Worm (Caenorhabditis elegans) whole organism, young adult: ENCODE results near the gene col-96.
A peak's percentile ranks its signal among the peaks of the same experiment; 100 is the strongest.

Source experiments
- B0035.1 ChIP-seq: sonication (generic microtip); optimal IDR thresholded peaks from 2 replicates; lab custom pipeline; 2016; ENCODE audit warnings: missing genetic modification characterization, mild to moderate bottlenecking, missing compliant biosample characterization, missing genotype, missing genetic modification reagents
- B0261.1 ChIP-seq: sonication (generic microtip); optimal IDR thresholded peaks from 2 replicates; lab custom pipeline; 2016; ENCODE audit warnings: mild to moderate bottlenecking, missing genetic modification characterization, moderate library complexity, missing compliant biosample characterization
- B0336.3 ChIP-seq: fragments of 200-800 bp; sonication (Bioruptor generic); IDR thresholded peaks from 2 replicates; pipeline ENCODE4 v1.3.6; 2022; ENCODE audit warnings: missing genetic modification characterization, missing compliant biosample characterization
- C06A6.2 ChIP-seq: fragments of 200-800 bp; sonication (Bioruptor generic); conservative IDR thresholded peaks from 2 replicates; pipeline ENCODE4 v1.3.6; 2022; ENCODE audit warnings: missing genetic modification characterization, missing compliant biosample characterization
- C17E4.6 ChIP-seq: fragments of 200-800 bp; sonication (Bioruptor generic); IDR thresholded peaks from 2 replicates; pipeline ENCODE4 v1.3.6; 2022; ENCODE audit warnings: missing genetic modification reagents, missing genetic modification characterization, missing compliant biosample characterization
- F22D6.2 ChIP-seq: sonication (generic microtip); optimal IDR thresholded peaks from 2 replicates; lab custom pipeline; 2016; ENCODE audit warnings: mild to moderate bottlenecking, missing genetic modification characterization, missing compliant biosample characterization
- F33H1.4 ChIP-seq: fragments of 200-800 bp; sonication (Bioruptor generic); IDR thresholded peaks from 2 replicates; pipeline ENCODE4 v1.3.6; 2022; ENCODE audit warnings: missing genetic modification reagents, missing genetic modification characterization, missing compliant biosample characterization
- F52B5.7 ChIP-seq: sonication (generic microtip); optimal IDR thresholded peaks from 2 replicates; lab custom pipeline; 2016; ENCODE audit warnings: mild to moderate bottlenecking, missing genetic modification characterization, missing compliant biosample characterization
- F57A8.1 ChIP-seq: fragments of 200-800 bp; sonication (Bioruptor generic); optimal IDR thresholded peaks from 2 replicates; lab custom pipeline; 2018; ENCODE audit warnings: mild to moderate bottlenecking, missing genetic modification characterization, moderate library complexity, missing compliant biosample characterization
- F57C9.4 ChIP-seq: sonication (generic microtip); optimal IDR thresholded peaks from 2 replicates; lab custom pipeline; 2017; ENCODE audit warnings: mild to moderate bottlenecking, missing genetic modification characterization, missing compliant biosample characterization
- K11D2.4 ChIP-seq: fragments of 200-800 bp; sonication (Bioruptor generic); IDR thresholded peaks from 2 replicates; pipeline ENCODE4 v1.3.6; 2022; ENCODE audit warnings: missing genetic modification reagents, missing genetic modification characterization, missing compliant biosample characterization
- K12H6.12 ChIP-seq: fragments of 200-800 bp; sonication (Bioruptor generic); optimal IDR thresholded peaks from 2 replicates; lab custom pipeline; 2018; ENCODE audit warnings: mild to moderate bottlenecking, missing genetic modification characterization, missing compliant biosample characterization
- T26A5.8 ChIP-seq: sonication (generic microtip); optimal IDR thresholded peaks from 2 replicates; lab custom pipeline; 2016; ENCODE audit warnings: missing genetic modification characterization, missing compliant biosample characterization
- Y53F4B.3 ChIP-seq: fragments of 200-800 bp; sonication (Bioruptor generic); IDR thresholded peaks from 2 replicates; pipeline ENCODE4 v1.3.6; 2022; ENCODE audit warnings: missing genetic modification reagents, missing genetic modification characterization, missing compliant biosample characterization
- Y56A3A.18 ChIP-seq: fragments of 200-800 bp; sonication (Bioruptor generic); IDR thresholded peaks from 2 replicates; pipeline ENCODE4 v1.3.6; 2022; ENCODE audit warnings: missing genetic modification reagents, missing genetic modification characterization, missing compliant biosample characterization
- Y95B8A.8 ChIP-seq: fragments of 200-800 bp; sonication (Bioruptor generic); IDR thresholded peaks from 2 replicates; pipeline ENCODE4 v1.3.6; 2022; ENCODE audit warnings: missing genetic modification reagents, missing genetic modification characterization, missing compliant biosample characterization
- aptf-2 ChIP-seq: fragments of 200-800 bp; sonication (Bioruptor generic); conservative IDR thresholded peaks from 2 replicates; pipeline ENCODE4 v1.3.6; 2022; ENCODE audit warnings: missing genetic modification reagents, missing genetic modification characterization, missing compliant biosample characterization
- attf-6 ChIP-seq: fragments of 200-800 bp; sonication (Bioruptor generic); IDR thresholded peaks from 2 replicates; pipeline ENCODE4 v1.3.6; 2022; ENCODE audit warnings: missing genetic modification reagents, missing genetic modification characterization, missing compliant biosample characterization
- cebp-1 ChIP-seq, 2 experiments: fragments of 200-800 bp in 1 of 2; sonication (Bioruptor generic) in 1 of 2; sonication (generic microtip) in 1 of 2; IDR thresholded peaks in 1 of 2; optimal IDR thresholded peaks in 1 of 2; 2 replicates each; pipeline versions ENCODE4 v1.3.6 to Lab custom; 2017 to 2022; ENCODE audit warnings: missing compliant biosample characterization in 2 of 2, missing genetic modification characterization in 2 of 2, mild to moderate bottlenecking in 1 of 2, missing genetic modification reagents in 1 of 2, moderate library complexity in 1 of 2
- die-1 ChIP-seq: sonication (generic microtip); optimal IDR thresholded peaks from 2 replicates; lab custom pipeline; 2016; ENCODE audit warnings: missing genotype, mild to moderate bottlenecking, missing genetic modification characterization, missing compliant biosample characterization
- dox-1 ChIP-seq: fragments of 200-800 bp; sonication (Bioruptor generic); IDR thresholded peaks from 2 replicates; pipeline ENCODE4 v1.3.6; 2022; ENCODE audit warnings: missing genetic modification reagents, missing genetic modification characterization, missing compliant biosample characterization
- dpl-1 ChIP-seq: fragments of 150-350 bp; optimal IDR thresholded peaks from 2 replicates; lab custom pipeline; 2014; ENCODE audit warnings: missing biosample characterization, missing genetic modification reagents, missing genetic modification characterization
- efl-1 ChIP-seq: fragments of 150-350 bp; optimal IDR thresholded peaks from 2 replicates; lab custom pipeline; 2014; ENCODE audit warnings: missing biosample characterization, missing genetic modification reagents, missing genetic modification characterization
- ets-4 ChIP-seq: fragments of 200-800 bp; sonication (Bioruptor generic); optimal IDR thresholded peaks from 2 replicates; lab custom pipeline; 2018; ENCODE audit warnings: mild to moderate bottlenecking, missing genetic modification characterization, missing compliant biosample characterization
- hlh-12 ChIP-seq: sonication (generic microtip); optimal IDR thresholded peaks from 2 replicates; lab custom pipeline; 2016; ENCODE audit warnings: missing genetic modification characterization, missing compliant biosample characterization
- hmg-20 ChIP-seq: fragments of 200-800 bp; sonication (Bioruptor generic); IDR thresholded peaks from 2 replicates; pipeline ENCODE4 v1.3.6; 2022; ENCODE audit warnings: missing genetic modification reagents, missing genetic modification characterization, missing compliant biosample characterization
- hsf-1 ChIP-seq: fragments of 200-800 bp; sonication (Bioruptor generic); IDR thresholded peaks from 2 replicates; pipeline ENCODE4 v1.3.6; 2022; ENCODE audit warnings: missing genetic modification reagents, missing genetic modification characterization, missing compliant biosample characterization
- let-526 ChIP-seq: fragments of 200-800 bp; sonication (Bioruptor generic); IDR thresholded peaks from 2 replicates; pipeline ENCODE4 v1.3.6; 2022; ENCODE audit warnings: missing genetic modification reagents, missing genetic modification characterization, missing compliant biosample characterization
- let-607 ChIP-seq, 2 experiments: fragments of 200-800 bp in 1 of 2; sonication (Bioruptor generic) in 1 of 2; sonication (generic microtip) in 1 of 2; optimal IDR thresholded peaks; 2 replicates each; lab custom pipeline; 2016 to 2018; ENCODE audit warnings: mild to moderate bottlenecking in 2 of 2, missing compliant biosample characterization in 2 of 2, missing genetic modification characterization in 2 of 2, moderate library complexity in 2 of 2, missing genotype in 1 of 2
- lin-26 ChIP-seq: fragments of 200-800 bp; sonication (Bioruptor generic); IDR thresholded peaks from 2 replicates; pipeline ENCODE4 v1.3.6; 2022; ENCODE audit warnings: missing genetic modification reagents, missing genetic modification characterization, missing compliant biosample characterization
- lin-40 ChIP-seq: sonication (generic microtip); optimal IDR thresholded peaks from 2 replicates; lab custom pipeline; 2016; ENCODE audit warnings: missing genetic modification characterization, mild to moderate bottlenecking, missing compliant biosample characterization, missing genotype, missing genetic modification reagents
- lsy-27 ChIP-seq: sonication (generic microtip); optimal IDR thresholded peaks from 2 replicates; lab custom pipeline; 2017; ENCODE audit warnings: missing genetic modification characterization, mild to moderate bottlenecking, missing compliant biosample characterization, antibody characterized with exemption, missing genotype, borderline replicate concordance; ENCODE audit not compliant: insufficient read depth
- madf-10 ChIP-seq: sonication (generic microtip); optimal IDR thresholded peaks from 2 replicates; lab custom pipeline; 2016; ENCODE audit warnings: mild to moderate bottlenecking, missing genetic modification characterization, missing compliant biosample characterization
- madf-6 ChIP-seq: fragments of 200-800 bp; sonication (Bioruptor generic); IDR thresholded peaks from 2 replicates; pipeline ENCODE4 v1.3.6; 2022; ENCODE audit warnings: missing genetic modification reagents, missing genetic modification characterization, missing compliant biosample characterization
- madf-8 ChIP-seq: fragments of 200-800 bp; sonication (Bioruptor generic); conservative IDR thresholded peaks from 2 replicates; pipeline ENCODE4 v1.3.6; 2022; ENCODE audit warnings: missing genetic modification reagents, missing genetic modification characterization, missing compliant biosample characterization
- mcd-1 ChIP-seq: fragments of 200-800 bp; sonication (Bioruptor generic); IDR thresholded peaks from 2 replicates; pipeline ENCODE4 v1.3.6; 2022; ENCODE audit warnings: missing genetic modification reagents, missing genetic modification characterization, missing compliant biosample characterization
- mes-4 ChIP-seq: sonication (generic microtip); optimal IDR thresholded peaks from 2 replicates; lab custom pipeline; 2016; ENCODE audit warnings: missing genotype, missing genetic modification characterization, missing compliant biosample characterization
- nhr-80 ChIP-seq: sonication (generic microtip); optimal IDR thresholded peaks from 2 replicates; lab custom pipeline; 2016; ENCODE audit warnings: missing genetic modification characterization, missing compliant biosample characterization
- nhr-90 ChIP-seq: sonication (generic microtip); optimal IDR thresholded peaks from 2 replicates; lab custom pipeline; 2016; ENCODE audit warnings: missing genotype, mild to moderate bottlenecking, missing genetic modification characterization, missing compliant biosample characterization
- repo-1 ChIP-seq: sonication (generic microtip); optimal IDR thresholded peaks from 2 replicates; lab custom pipeline; 2017; ENCODE audit warnings: mild to moderate bottlenecking, missing genetic modification characterization, missing compliant biosample characterization
- sdz-38 ChIP-seq: sonication (generic microtip); optimal IDR thresholded peaks from 2 replicates; lab custom pipeline; 2016; ENCODE audit warnings: missing genotype, missing genetic modification characterization, missing compliant biosample characterization
- sea-2 ChIP-seq: fragments of 200-800 bp; sonication (Bioruptor generic); IDR thresholded peaks from 2 replicates; pipeline ENCODE4 v1.3.6; 2022; ENCODE audit warnings: missing genetic modification characterization, missing compliant biosample characterization
- snpc-1.1 ChIP-seq: sonication (generic microtip); optimal IDR thresholded peaks from 2 replicates; lab custom pipeline; 2017; ENCODE audit warnings: missing genetic modification characterization, mild to moderate bottlenecking, missing compliant biosample characterization, antibody characterized with exemption, moderate library complexity, missing genotype, missing genetic modification reagents; ENCODE audit not compliant: insufficient read depth
- snpc-3.4 ChIP-seq: sonication (generic microtip); optimal IDR thresholded peaks from 2 replicates; lab custom pipeline; 2017; ENCODE audit warnings: missing genetic modification characterization, mild to moderate bottlenecking, missing compliant biosample characterization, antibody characterized with exemption, moderate library complexity, missing genotype, missing genetic modification reagents
- unc-130 ChIP-seq: sonication (generic microtip); optimal IDR thresholded peaks from 2 replicates; lab custom pipeline; 2016; ENCODE audit warnings: missing genetic modification reagents, missing genetic modification characterization, missing compliant biosample characterization
- zim-3 ChIP-seq: sonication (generic microtip); optimal IDR thresholded peaks from 2 replicates; lab custom pipeline; 2017; ENCODE audit warnings: mild to moderate bottlenecking, missing genetic modification characterization, moderate library complexity, missing compliant biosample characterization
- ztf-26 ChIP-seq: sonication (generic microtip); optimal IDR thresholded peaks from 2 replicates; lab custom pipeline; 2017; ENCODE audit warnings: missing genetic modification characterization, missing compliant biosample characterization
- ztf-6 ChIP-seq: fragments of 200-800 bp; sonication (Bioruptor generic); IDR thresholded peaks from 2 replicates; pipeline ENCODE4 v1.3.6; 2022; ENCODE audit warnings: missing genetic modification reagents, missing genetic modification characterization, missing compliant biosample characterization

Gene col-96

ce11 chrIII:11694506-11694947 lies 12.0 kb downstream of the col-96 start (continued):
- no peak for TF ChIP-seq sea-2 (GFP tag; lab: Robert Waterston, UW)
- TF ChIP-seq ets-4 (GFP tag; lab: Kevin White, UChicago) = no peak
- peak; percentile 56 for TF ChIP-seq F52B5.7 (tag; lab: Kevin White, UChicago)
- TF ChIP-seq repo-1 (tag; lab: Kevin White, UChicago) = peak; percentile 51
- TF ChIP-seq zim-3 (tag; lab: Kevin White, UChicago) = peak; percentile 51
- TF ChIP-seq F57C9.4 (tag; lab: Kevin White, UChicago) = peak; percentile 16
- TF ChIP-seq let-607 (tag; optimal IDR thresholded peaks at IDR 0.05; lab: Kevin White, UChicago) = no peak
- no peak for TF ChIP-seq F22D6.2 (tag; lab: Kevin White, UChicago)
- TF ChIP-seq madf-10 (tag; lab: Kevin White, UChicago) = no peak
- TF ChIP-seq lin-40 (tag; lab: Kevin White, UChicago) = no peak
- 0 out of 2 replicates have a peak, but pooled peaks have one; percentile 19 for TF ChIP-seq hsf-1 (GFP tag; lab: Robert Waterston, UW)
- no peak for TF ChIP-seq Y53F4B.3 (GFP tag; lab: Robert Waterston, UW)
- no peak for TF ChIP-seq snpc-1.1 (tag; lab: Kevin White, UChicago)
- no peak for TF ChIP-seq dpl-1 (GFP tag; lab: Kevin White, UChicago)
- no peak for TF ChIP-seq Y95B8A.8
- peak; percentile 45; the same call in 1 of the 2 replicates for TF ChIP-seq K11D2.4 (GFP tag; lab: Robert Waterston, UW)
- no peak for TF ChIP-seq B0261.1
- TF ChIP-seq hlh-12 = no peak
- TF ChIP-seq efl-1 (GFP tag; lab: Kevin White, UChicago) = no peak
- no peak for TF ChIP-seq C06A6.2 (GFP tag; lab: Robert Waterston, UW)
- peak; percentile 65; the same call in 1 of the 2 replicates for TF ChIP-seq B0336.3 (GFP tag; lab: Robert Waterston, UW)
- TF ChIP-seq nhr-80 (tag; lab: Kevin White, UChicago) = no peak
- no peak for TF ChIP-seq ztf-6 (GFP tag; lab: Robert Waterston, UW)
- TF ChIP-seq dox-1 = no peak; the same call in 1 of the 2 replicates
- TF ChIP-seq mes-4 (tag; lab: Kevin White, UChicago) = no peak
- TF ChIP-seq cebp-1 (GFP tag; IDR thresholded peaks at IDR 0.05; lab: Robert Waterston, UW) = no peak
- TF ChIP-seq cebp-1 (tag; optimal IDR thresholded peaks at IDR 0.05; lab: Kevin White, UChicago) = peak; percentile 23
- no peak for TF ChIP-seq K12H6.12
- TF ChIP-seq madf-6 = no peak
- no peak for TF ChIP-seq die-1 (tag; lab: Kevin White, UChicago)
- no peak for TF ChIP-seq T26A5.8 (tag; lab: Kevin White, UChicago)
- peak; percentile 52 for TF ChIP-seq ztf-26 (tag; lab: Kevin White, UChicago)
- no peak for TF ChIP-seq attf-6
- no peak for TF ChIP-seq F57A8.1 (GFP tag; lab: Kevin White, UChicago)
- TF ChIP-seq C17E4.6 = no peak
- no peak for TF ChIP-seq Y56A3A.18 (GFP tag; lab: Robert Waterston, UW)
- TF ChIP-seq nhr-90 (tag; lab: Kevin White, UChicago) = no peak
- TF ChIP-seq lsy-27 = no peak
- TF ChIP-seq sdz-38 (tag; lab: Kevin White, UChicago) = no peak
- no peak for TF ChIP-seq madf-8 (GFP tag; lab: Robert Waterston, UW)
- no peak for TF ChIP-seq aptf-2 (GFP tag; lab: Robert Waterston, UW)
- TF ChIP-seq snpc-3.4 = no peak
- TF ChIP-seq lin-26 = 0 out of 2 replicates have a peak, but pooled peaks have one; percentile 56
- TF ChIP-seq unc-130 = no peak
- TF ChIP-seq let-526 (GFP tag; lab: Robert Waterston, UW) = peak; percentile 58; the same call in 1 of the 2 replicates
- TF ChIP-seq B0035.1 (tag; lab: Kevin White, UChicago) = no peak
- TF ChIP-seq mcd-1 = 0 out of 2 replicates have a peak, but pooled peaks have one; percentile 25
- 0 out of 2 replicates have a peak, but pooled peaks have one; percentile 21 for TF ChIP-seq hmg-20
- TF ChIP-seq F33H1.4 (GFP tag; lab: Robert Waterston, UW) = no peak
